Worm (Caenorhabditis elegans) whole organism, early embryonic: Measurements from ENCODE around the gene C06H5.11.
"Not testable (repeated sequence)": the region's sequence is repeated elsewhere in the genome, so short reads cannot be mapped to it uniquely, and the experiment has no call there.

Experiments used
- B0310.2 ChIP-seq: sonication (generic microtip); optimal IDR thresholded peaks from 2 replicates; lab custom pipeline; 2016; ENCODE audit warnings: mild to moderate bottlenecking, missing genetic modification characterization, missing compliant biosample characterization
- F13C5.2 ChIP-seq: sonication (generic microtip); optimal IDR thresholded peaks from 2 replicates; lab custom pipeline; 2017; ENCODE audit warnings: mild to moderate bottlenecking, missing genetic modification characterization, inconsistent platforms, missing compliant biosample characterization
- aly-1 ChIP-seq: sonication (generic microtip); optimal IDR thresholded peaks from 2 replicates; lab custom pipeline; 2016; ENCODE audit warnings: missing genetic modification characterization, missing compliant biosample characterization
- ama-1 ChIP-seq: fragments of 150-350 bp; optimal IDR thresholded peaks from 2 replicates; lab custom pipeline; 2014
- ceh-13 ChIP-seq: fragments of 200-800 bp; sonication (Bioruptor generic); optimal IDR thresholded peaks from 2 replicates; lab custom pipeline; 2018; ENCODE audit warnings: mild to moderate bottlenecking, missing genetic modification characterization, missing compliant biosample characterization
- ceh-36 ChIP-seq: sonication (generic microtip); optimal IDR thresholded peaks from 2 replicates; lab custom pipeline; 2016; ENCODE audit warnings: missing genetic modification characterization, inconsistent platforms, missing compliant biosample characterization
- ets-7 ChIP-seq: sonication (generic microtip); optimal IDR thresholded peaks from 2 replicates; lab custom pipeline; 2016; ENCODE audit warnings: missing genotype, missing genetic modification characterization, missing compliant biosample characterization
- flt-1 ChIP-seq: fragments of 200-800 bp; sonication (Bioruptor generic); IDR thresholded peaks from 2 replicates; pipeline ENCODE4 v1.3.6; 2022; ENCODE audit warnings: missing genetic modification characterization, missing compliant biosample characterization
- hmbx-1 ChIP-seq: sonication (generic microtip); optimal IDR thresholded peaks from 2 replicates; lab custom pipeline; 2016; ENCODE audit warnings: mild to moderate bottlenecking, missing genetic modification characterization, missing compliant biosample characterization
- hmg-4 ChIP-seq: fragments of 200-800 bp; sonication (Bioruptor generic); optimal IDR thresholded peaks from 2 replicates; lab custom pipeline; 2018; ENCODE audit warnings: mild to moderate bottlenecking, missing genetic modification characterization, missing compliant biosample characterization
- hnd-1 ChIP-seq: sonication (generic microtip); optimal IDR thresholded peaks from 2 replicates; lab custom pipeline; 2016; ENCODE audit warnings: missing genetic modification characterization, missing compliant biosample characterization
- pes-1 ChIP-seq: fragments of 200-800 bp; sonication (Bioruptor generic); IDR thresholded peaks from 2 replicates; pipeline ENCODE4 v1.3.6; 2022; ENCODE audit warnings: missing genetic modification reagents, missing genetic modification characterization, missing compliant biosample characterization
- scrt-1 ChIP-seq: fragments of 200-800 bp; sonication (Bioruptor generic); IDR thresholded peaks from 2 replicates; pipeline ENCODE4 v1.3.6; 2022; ENCODE audit warnings: missing genetic modification characterization, missing compliant biosample characterization
- sea-1 ChIP-seq: fragments of 200-800 bp; sonication (Bioruptor generic); conservative IDR thresholded peaks from 2 replicates; pipeline ENCODE4 v1.3.6; 2022; ENCODE audit warnings: missing genetic modification characterization, missing compliant biosample characterization
- tbx-11 ChIP-seq: fragments of 200-800 bp; sonication (Bioruptor generic); IDR thresholded peaks from 2 replicates; pipeline ENCODE4 v1.3.6; 2022; ENCODE audit warnings: missing genetic modification characterization, missing compliant biosample characterization
- tbx-37 ChIP-seq: fragments of 200-800 bp; sonication (Bioruptor generic); conservative IDR thresholded peaks from 2 replicates; pipeline ENCODE4 v1.3.6; 2022; ENCODE audit warnings: missing genetic modification reagents, missing genetic modification characterization, missing compliant biosample characterization
- tra-4 ChIP-seq: sonication (generic microtip); optimal IDR thresholded peaks from 2 replicates; lab custom pipeline; 2017; ENCODE audit warnings: missing genetic modification characterization, missing compliant biosample characterization

Gene C06H5.11

ce11 chrV:17893959-17894358, at the start of gene C06H5.11:
TSS of gene C06H5.11 (minus strand) at chrV:17894059.
- not testable (repeated sequence) for TF ChIP-seq sea-1 (GFP tag; lab: Robert Waterston, UW); ceh-13; tbx-37 (GFP tag; lab: Robert Waterston, UW)

ce11 chrV:17938978-17939377, 45.1 kb upstream of the C06H5.11 start:
- TF ChIP-seq ets-7 (tag; lab: Kevin White, UChicago) (no peak), tra-4 (tag; lab: Kevin White, UChicago) (no peak), pes-1 (GFP tag; lab: Robert Waterston, UW) (no peak), F13C5.2 (tag; lab: Kevin White, UChicago) (no peak), scrt-1 (GFP tag; lab: Robert Waterston, UW) (no peak), sea-1 (GFP tag; lab: Robert Waterston, UW) (no peak), B0310.2 (tag; lab: Kevin White, UChicago) (no peak), tbx-37 (GFP tag; lab: Robert Waterston, UW) (no peak), ceh-36 (no peak), flt-1 (GFP tag; lab: Robert Waterston, UW) (no peak), aly-1 (tag; lab: Kevin White, UChicago) (no peak), hmbx-1 (tag; lab: Kevin White, UChicago) (no peak), hnd-1 (no peak), ama-1 (lab: Kevin White, UChicago) (no peak)

ce11 chrV:17935857-17936256, 42.0 kb upstream of the C06H5.11 start:
- TF ChIP-seq hmg-4 (GFP tag; lab: Kevin White, UChicago) (no peak), flt-1 (GFP tag; lab: Robert Waterston, UW) (no peak), B0310.2 (tag; lab: Kevin White, UChicago) (no peak), pes-1 (GFP tag; lab: Robert Waterston, UW) (no peak), tbx-37 (GFP tag; lab: Robert Waterston, UW) (no peak), tra-4 (tag; lab: Kevin White, UChicago) (no peak), scrt-1 (GFP tag; lab: Robert Waterston, UW) (no peak), sea-1 (GFP tag; lab: Robert Waterston, UW) (no peak), hmbx-1 (tag; lab: Kevin White, UChicago) (no peak), ceh-13 (no peak), ets-7 (tag; lab: Kevin White, UChicago) (no peak), tbx-11 (GFP tag; lab: Robert Waterston, UW) (no peak), ama-1 (lab: Kevin White, UChicago) (no peak)

ce11 chrV:17931795-17932194, 37.9 kb upstream of the C06H5.11 start:
- no peak for TF ChIP-seq sea-1 (GFP tag; lab: Robert Waterston, UW)
- no peak for TF ChIP-seq pes-1 (GFP tag; lab: Robert Waterston, UW)
- TF ChIP-seq tra-4 (tag; lab: Kevin White, UChicago), result no peak
- no peak for TF ChIP-seq tbx-37 (GFP tag; lab: Robert Waterston, UW)

ce11 chrV:17928128-17928527, 34.3 kb upstream of the C06H5.11 start:
- no peak for TF ChIP-seq tbx-37 (GFP tag; lab: Robert Waterston, UW)
- TF ChIP-seq tbx-11 (GFP tag; lab: Robert Waterston, UW), result no peak
- TF ChIP-seq flt-1 (GFP tag; lab: Robert Waterston, UW), result no peak
- TF ChIP-seq ets-7 (tag; lab: Kevin White, UChicago), result no peak
- no peak for TF ChIP-seq ama-1 (lab: Kevin White, UChicago)
- TF ChIP-seq hmbx-1 (tag; lab: Kevin White, UChicago), result no peak
- TF ChIP-seq ceh-36, result no peak
- TF ChIP-seq F13C5.2 (tag; lab: Kevin White, UChicago), result no peak
- no peak for TF ChIP-seq hnd-1

ce11 chrV:17924095-17925000, 30.5 kb upstream of the C06H5.11 start, which contains the start of gene usp-50:
TSS of gene usp-50 (plus strand) at chrV:17924916.
- TF ChIP-seq ceh-13; tra-4 (tag; lab: Kevin White, UChicago); ceh-36: not testable (repeated sequence)

- TF ChIP-seq F13C5.2 (tag; lab: Kevin White, UChicago), result peak; percentile 50
- no peak for TF ChIP-seq ets-7 (tag; lab: Kevin White, UChicago)
These were observed 27.6 kb upstream of the C06H5.11 start, which contains the start of gene E01B7.2 for ce11 chrV:17921423-17921822. TSS of gene E01B7.2 (plus strand) at chrV:17921772.

ce11 chrV:17918726-17919125, 24.9 kb upstream of the C06H5.11 start, which contains the start of gene C06H5.8:
TSS of gene C06H5.8 (plus strand) at chrV:17919026.
- TF ChIP-seq flt-1 (GFP tag; lab: Robert Waterston, UW), result no peak
- TF ChIP-seq hmbx-1 (tag; lab: Kevin White, UChicago), result no peak
- TF ChIP-seq hmg-4 (GFP tag; lab: Kevin White, UChicago), result no peak
